Fruit fly (Drosophila melanogaster): ENCODE results near the gene CG14355.
A peak's percentile ranks its signal among the peaks of the same experiment; 100 is the strongest.

Gene CG14355

dm6 chr3R:14122347-14122812 lies 29.4 kb downstream of the CG14355 start, which contains the start of the genes Abi and twf (continued):
- 0 out of 2 replicates have a peak, but pooled peaks have one; percentile 19 for TF ChIP-seq sim (GFP tag; IDR thresholded peaks at IDR 0.05)
- peak; percentile 67 for TF ChIP-seq CG18599 (GFP tag; optimal IDR thresholded peaks at IDR 0.05)
- TF ChIP-seq HmgD (GFP tag; optimal IDR thresholded peaks at IDR 0.05), result no peak
- TF ChIP-seq CG12769 (tag; optimal IDR thresholded peaks at IDR 0.05), result no peak
- no peak for TF ChIP-seq CG7357 (GFP tag; IDR thresholded peaks at IDR 0.05)
- 0 out of 2 replicates have a peak, but pooled peaks have one; percentile 41 for TF ChIP-seq al (GFP tag; IDR thresholded peaks at IDR 0.05)
- peak; percentile 73 for TF ChIP-seq lbe (GFP tag; optimal IDR thresholded peaks at IDR 0.05)
- TF ChIP-seq Atf-2 (GFP tag; optimal IDR thresholded peaks at IDR 0.05), result peak; percentile 6
- peak; percentile 52 for TF ChIP-seq Bteb2 (GFP tag; optimal IDR thresholded peaks at IDR 0.05)
- peak; percentile 40 to 61 for TF ChIP-seq Hr51 (GFP tag; optimal IDR thresholded peaks at IDR 0.05)
- TF ChIP-seq Vsx1 (GFP tag; optimal IDR thresholded peaks at IDR 0.05), result no peak
- TF ChIP-seq CG8478 (optimal IDR thresholded peaks at IDR 0.05), result no peak
- peak; percentile 21 for TF ChIP-seq cwo (GFP tag; optimal IDR thresholded peaks at IDR 0.05)
- no peak for TF ChIP-seq gsb (GFP tag; IDR thresholded peaks at IDR 0.05)
- TF ChIP-seq fu2 (GFP tag; optimal IDR thresholded peaks at IDR 0.05), result peak; percentile 74
- TF ChIP-seq Deaf1 (tag; optimal IDR thresholded peaks at IDR 0.05), result peak; percentile 5
- peak; percentile 45; the same call in 1 of the 2 replicates for TF ChIP-seq E2f1 (GFP tag; IDR thresholded peaks at IDR 0.05)
- peak; percentile 85 for TF ChIP-seq Max (GFP tag; optimal IDR thresholded peaks at IDR 0.05)
- no peak for TF ChIP-seq ac (GFP tag; optimal IDR thresholded peaks at IDR 0.05)
- TF ChIP-seq her (GFP tag; optimal IDR thresholded peaks at IDR 0.05), result peak; percentile 31
- TF ChIP-seq CG17802 (tag; optimal IDR thresholded peaks at IDR 0.05), result peak; percentile 11
- TF ChIP-seq CG14860 (GFP tag; IDR thresholded peaks at IDR 0.05; ENCODE audit: partially characterized antibody), result no peak
- TF ChIP-seq psq (GFP tag; optimal IDR thresholded peaks at IDR 0.05), result peak; percentile 42
- no peak for TF ChIP-seq CG7745 (tag; optimal IDR thresholded peaks at IDR 0.05)
- peak; percentile 62 for TF ChIP-seq Dad (GFP tag; optimal IDR thresholded peaks at IDR 0.05)
- TF ChIP-seq CG11093 (GFP tag; IDR thresholded peaks at IDR 0.05), result no peak
- peak; percentile 23 for TF ChIP-seq CG13296 (GFP tag; optimal IDR thresholded peaks at IDR 0.05)
- TF ChIP-seq Hmx (GFP tag; optimal IDR thresholded peaks at IDR 0.05), result peak; percentile 38
- TF ChIP-seq CG7556 (GFP tag; optimal IDR thresholded peaks at IDR 0.05), result peak; percentile 50
- peak; percentile 22 to 63 for TF ChIP-seq chif (GFP tag; optimal IDR thresholded peaks at IDR 0.05)
- no peak for TF ChIP-seq C15 (GFP tag; IDR thresholded peaks at IDR 0.05)
- TF ChIP-seq br (optimal IDR thresholded peaks at IDR 0.05), result no peak
- TF ChIP-seq pita (GFP tag; optimal IDR thresholded peaks at IDR 0.05), result no peak
- TF ChIP-seq CG7987 (GFP tag; optimal IDR thresholded peaks at IDR 0.05), result no peak
- peak; percentile 48 for TF ChIP-seq CG17829 (tag; optimal IDR thresholded peaks at IDR 0.05)
- TF ChIP-seq gro (GFP tag; optimal IDR thresholded peaks at IDR 0.05), result peak; percentile 42
- TF ChIP-seq CG3065 (GFP tag; optimal IDR thresholded peaks at IDR 0.05), result peak; percentile 39
- peak; percentile 45 for TF ChIP-seq CG9609 (GFP tag; optimal IDR thresholded peaks at IDR 0.05)
- TF ChIP-seq pnt (GFP tag; optimal IDR thresholded peaks at IDR 0.05), result peak; percentile 18
- TF ChIP-seq CG14014 (GFP tag; IDR thresholded peaks at IDR 0.05), result peak; percentile 54; the same call in 1 of the 2 replicates
- no peak for TF ChIP-seq pb (GFP tag; optimal IDR thresholded peaks at IDR 0.05)
- no peak for TF ChIP-seq sna (GFP tag; IDR thresholded peaks at IDR 0.05; ENCODE audit: partially characterized antibody)
- no peak for TF ChIP-seq CG6854 (GFP tag; optimal IDR thresholded peaks at IDR 0.05)
- peak; percentile 62 for TF ChIP-seq Bdp1 (GFP tag; optimal IDR thresholded peaks at IDR 0.05)
- TF ChIP-seq CG18619 (GFP tag; optimal IDR thresholded peaks at IDR 0.05), result peak; percentile 45
- peak; percentile 43 for TF ChIP-seq CG3407 (GFP tag; optimal IDR thresholded peaks at IDR 0.05)
- TF ChIP-seq NK7.1 (GFP tag; optimal IDR thresholded peaks at IDR 0.05), result no peak
- no peak for TF ChIP-seq CG17612 (GFP tag; IDR thresholded peaks at IDR 0.05)
- TF ChIP-seq vvl (GFP tag; IDR thresholded peaks at IDR 0.05), result peak; percentile 81
- TF ChIP-seq sug (tag; optimal IDR thresholded peaks at IDR 0.05), result no peak
- peak; percentile 54 for TF ChIP-seq lmd (GFP tag; IDR thresholded peaks at IDR 0.05)
- no peak for TF ChIP-seq ATbp (GFP tag; optimal IDR thresholded peaks at IDR 0.05)

Measured in whole organism, embryonic.